Fruit fly (Drosophila melanogaster) whole organism, embryonic: ENCODE data around the gene CG11095.

Experiments used
- Aef1 ChIP-seq: fragments of 200-800 bp; sonication (Bioruptor generic); IDR thresholded peaks from 3 replicates; pipeline ENCODE4 v1.3.6; 2022; ENCODE audit warnings: missing biosample characterization, missing genetic modification characterization
- Antp ChIP-seq: fragments of 200-800 bp; sonication (Bioruptor generic); optimal IDR thresholded peaks from 3 replicates; lab custom pipeline; 2016; ENCODE audit warnings: missing biosample characterization, missing genetic modification characterization
- Asciz ChIP-seq: fragments of 200-800 bp; sonication (Bioruptor generic); optimal IDR thresholded peaks from 2 replicates; lab custom pipeline; 2017; ENCODE audit warnings: missing biosample characterization, mild to moderate bottlenecking, missing genetic modification characterization, missing genetic modification reagents
- CG1024 ChIP-seq: fragments of 200-800 bp; sonication (Bioruptor generic); IDR thresholded peaks from 2 replicates; pipeline ENCODE4 v1.3.6; 2022; ENCODE audit warnings: missing biosample characterization, missing genetic modification characterization
- CG10462 ChIP-seq: fragments of 200-800 bp; sonication (Bioruptor generic); optimal IDR thresholded peaks from 2 replicates; lab custom pipeline; 2016; ENCODE audit warnings: missing biosample characterization, missing genetic modification characterization
- CG11085 ChIP-seq: fragments of 200-800 bp; sonication (Bioruptor generic); IDR thresholded peaks from 2 replicates; pipeline ENCODE4 v1.3.6; 2022; ENCODE audit warnings: missing biosample characterization, missing genetic modification characterization
- CG12219 ChIP-seq: fragments of 200-800 bp; sonication (Bioruptor generic); optimal IDR thresholded peaks from 3 replicates; lab custom pipeline; 2018; ENCODE audit warnings: missing biosample characterization, mild to moderate bottlenecking, missing genetic modification characterization
- CG15514 ChIP-seq: fragments of 200-800 bp; sonication (Bioruptor generic); optimal IDR thresholded peaks from 3 replicates; lab custom pipeline; 2017; ENCODE audit warnings: missing biosample characterization, missing genetic modification characterization, mild to moderate bottlenecking, moderate library complexity, missing genetic modification reagents
- CG17612 ChIP-seq: fragments of 200-800 bp; sonication (Bioruptor generic); IDR thresholded peaks from 2 replicates; pipeline ENCODE4 v1.3.6; 2022; ENCODE audit warnings: missing biosample characterization, missing genetic modification characterization
- CG30020 ChIP-seq: fragments of 200-800 bp; optimal IDR thresholded peaks from 2 replicates; lab custom pipeline; 2019; ENCODE audit warnings: missing biosample characterization, mild to moderate bottlenecking, missing genetic modification characterization, moderate library complexity
- CG4424 ChIP-seq: fragments of 200-800 bp; sonication (Bioruptor generic); optimal IDR thresholded peaks from 3 replicates; lab custom pipeline; 2016; ENCODE audit warnings: missing biosample characterization, missing genetic modification characterization
- CG4820 ChIP-seq: fragments of 200-800 bp; sonication (Bioruptor generic); optimal IDR thresholded peaks from 3 replicates; lab custom pipeline; 2016; ENCODE audit warnings: missing biosample characterization, missing genetic modification characterization
- CG5245 ChIP-seq: fragments of 200-800 bp; sonication (Bioruptor generic); optimal IDR thresholded peaks from 3 replicates; lab custom pipeline; 2016; ENCODE audit warnings: missing biosample characterization, missing genetic modification characterization
- CG7745 ChIP-seq: fragments of 200-800 bp; sonication (Bioruptor generic); optimal IDR thresholded peaks from 2 replicates; lab custom pipeline; 2018; ENCODE audit warnings: missing biosample characterization, mild to moderate bottlenecking, missing genetic modification characterization, moderate library complexity
- CG9797 ChIP-seq: fragments of 200-800 bp; sonication (Bioruptor generic); optimal IDR thresholded peaks from 3 replicates; lab custom pipeline; 2018; ENCODE audit warnings: missing biosample characterization, mild to moderate bottlenecking, missing genetic modification characterization
- Dref ChIP-seq: fragments of 200-800 bp; sonication (Bioruptor generic); IDR thresholded peaks from 2 replicates; pipeline ENCODE4 v1.3.6; 2022; ENCODE audit warnings: missing biosample characterization, missing genetic modification characterization
- Ets97D ChIP-seq: fragments of 200-800 bp; sonication (Bioruptor generic); optimal IDR thresholded peaks from 3 replicates; lab custom pipeline; 2016; ENCODE audit warnings: missing biosample characterization, missing genetic modification characterization
- Fer1 ChIP-seq: fragments of 200-800 bp; sonication (Bioruptor generic); optimal IDR thresholded peaks from 2 replicates; lab custom pipeline; 2017; ENCODE audit warnings: missing biosample characterization, mild to moderate bottlenecking, missing genetic modification characterization
- Gug ChIP-seq: fragments of 200-800 bp; sonication (Bioruptor generic); IDR thresholded peaks from 4 replicates; pipeline ENCODE4 v1.3.6; 2022; ENCODE audit warnings: missing biosample characterization, missing genetic modification characterization
- HmgZ ChIP-seq: fragments of 200-800 bp; sonication (Bioruptor generic); optimal IDR thresholded peaks from 2 replicates; lab custom pipeline; 2018; ENCODE audit warnings: missing biosample characterization, mild to moderate bottlenecking, missing genetic modification characterization
- Hr39 ChIP-seq: fragments of >200 bp; optimal IDR thresholded peaks from 2 replicates; lab custom pipeline; 2017
- Hr78 ChIP-seq, 2 experiments: fragments of 200-800 bp in 1 of 2; fragments of >200 bp in 1 of 2; sonication (Bioruptor generic) in 1 of 2; optimal IDR thresholded peaks; 2 replicates each; lab custom pipeline; 2017 to 2019; ENCODE audit warnings: missing biosample characterization in 2 of 2, missing genetic modification characterization in 2 of 2, mild to moderate bottlenecking in 1 of 2, moderate library complexity in 1 of 2
- NFAT ChIP-seq: fragments of 200-800 bp; sonication (Bioruptor generic); IDR thresholded peaks from 2 replicates; pipeline ENCODE4 v1.3.6; 2022; ENCODE audit warnings: missing biosample characterization, missing genetic modification characterization
- Nf-YB ChIP-seq: fragments of 200-800 bp; sonication (Bioruptor generic); optimal IDR thresholded peaks from 3 replicates; lab custom pipeline; 2019; ENCODE audit warnings: missing biosample characterization, mild to moderate bottlenecking, missing genetic modification characterization, moderate library complexity
- Xbp1 ChIP-seq: fragments of 200-800 bp; sonication (Bioruptor generic); optimal IDR thresholded peaks from 3 replicates; lab custom pipeline; 2016; ENCODE audit warnings: missing biosample characterization, mild to moderate bottlenecking, missing genetic modification characterization
- YL-1 ChIP-seq: fragments of 200-800 bp; sonication (Bioruptor generic); optimal IDR thresholded peaks from 3 replicates; lab custom pipeline; 2017; ENCODE audit warnings: missing biosample characterization, mild to moderate bottlenecking, missing genetic modification characterization
- ato ChIP-seq: fragments of 200-800 bp; sonication (Bioruptor generic); IDR thresholded peaks from 2 replicates; pipeline ENCODE4 v1.3.6; 2022; ENCODE audit warnings: missing biosample characterization, missing genetic modification characterization; ENCODE audit not compliant: partially characterized antibody
- chif ChIP-seq, 2 experiments: fragments of 200-800 bp; sonication (Bioruptor generic); optimal IDR thresholded peaks; 3 replicates each; lab custom pipeline; 2016; ENCODE audit warnings: missing biosample characterization in 2 of 2, missing genetic modification characterization in 2 of 2
- chinmo ChIP-seq: fragments of 200-800 bp; sonication (Bioruptor generic); IDR thresholded peaks from 4 replicates; pipeline ENCODE4 v1.3.6; 2022; ENCODE audit warnings: missing biosample characterization, missing genetic modification characterization; ENCODE audit not compliant: partially characterized antibody
- danr ChIP-seq: fragments of 200-800 bp; sonication (Bioruptor generic); IDR thresholded peaks from 2 replicates; pipeline ENCODE4 v1.3.6; 2022; ENCODE audit warnings: missing biosample characterization, missing genetic modification characterization
- fd102C ChIP-seq: fragments of 200-800 bp; sonication (Bioruptor generic); optimal IDR thresholded peaks from 2 replicates; lab custom pipeline; 2018; ENCODE audit warnings: missing biosample characterization, mild to moderate bottlenecking, missing genetic modification characterization, moderate library complexity
- ftz-f1 ChIP-seq: fragments of 200-800 bp; sonication (Bioruptor generic); optimal IDR thresholded peaks from 2 replicates; lab custom pipeline; 2016; ENCODE audit warnings: missing biosample characterization, missing genetic modification characterization
- hbn ChIP-seq: fragments of 200-800 bp; sonication (Bioruptor generic); IDR thresholded peaks from 2 replicates; pipeline ENCODE4 v1.3.6; 2022; ENCODE audit warnings: missing biosample characterization, missing genetic modification characterization; ENCODE audit not compliant: partially characterized antibody
- hkb ChIP-seq, 2 experiments: fragments of 200-800 bp in 1 of 2; fragments of >200 bp in 1 of 2; sonication (Bioruptor generic) in 1 of 2; IDR thresholded peaks in 1 of 2; optimal IDR thresholded peaks in 1 of 2; 2 replicates each; pipeline versions ENCODE4 v1.3.6 to Lab custom; 2017 to 2022; ENCODE audit warnings: missing biosample characterization in 1 of 2, missing genetic modification characterization in 1 of 2
- nom ChIP-seq: fragments of 200-800 bp; sonication (Bioruptor generic); optimal IDR thresholded peaks from 2 replicates; lab custom pipeline; 2017; ENCODE audit warnings: missing biosample characterization, missing genetic modification characterization, mild to moderate bottlenecking, moderate library complexity, missing genetic modification reagents
- odd ChIP-seq: fragments of 200-800 bp; sonication (Bioruptor generic); optimal IDR thresholded peaks from 2 replicates; lab custom pipeline; 2017; ENCODE audit warnings: missing biosample characterization, mild to moderate bottlenecking, missing genetic modification characterization
- onecut ChIP-seq: fragments of 200-800 bp; sonication (Bioruptor generic); IDR thresholded peaks from 2 replicates; pipeline ENCODE4 v1.3.6; 2022; ENCODE audit warnings: missing biosample characterization, missing genetic modification characterization
- pfk ChIP-seq: fragments of 200-800 bp; sonication (Bioruptor generic); optimal IDR thresholded peaks from 2 replicates; lab custom pipeline; 2018; ENCODE audit warnings: missing biosample characterization, mild to moderate bottlenecking, missing genetic modification characterization, moderate library complexity
- prd ChIP-seq, 3 experiments: fragments of >200 bp in 2 of 3; fragments of 200-800 bp in 1 of 3; sonication (Bioruptor generic) in 1 of 3; optimal IDR thresholded peaks in 2 of 3; IDR thresholded peaks in 1 of 3; 2 replicates in 2 of 3; 3 replicates in 1 of 3; pipeline versions ENCODE4 v1.3.6 to Lab custom; 2017 to 2022; ENCODE audit warnings: missing biosample characterization in 1 of 3, missing genetic modification characterization in 1 of 3
- sd ChIP-seq: fragments of 200-800 bp; sonication (Bioruptor generic); optimal IDR thresholded peaks from 3 replicates; lab custom pipeline; 2018; ENCODE audit warnings: missing biosample characterization, mild to moderate bottlenecking, missing genetic modification characterization, moderate library complexity
- slp2 ChIP-seq: fragments of 200-800 bp; sonication (Bioruptor generic); optimal IDR thresholded peaks from 2 replicates; lab custom pipeline; 2016; ENCODE audit warnings: missing biosample characterization, missing genetic modification characterization
- stwl ChIP-seq: fragments of 200-800 bp; sonication (Bioruptor generic); optimal IDR thresholded peaks from 3 replicates; lab custom pipeline; 2018; ENCODE audit warnings: missing biosample characterization, mild to moderate bottlenecking, missing genetic modification characterization, moderate library complexity
- tgo ChIP-seq: fragments of 200-800 bp; sonication (Bioruptor generic); IDR thresholded peaks from 3 replicates; pipeline ENCODE4 v1.3.6; 2022; ENCODE audit warnings: missing biosample characterization, missing genetic modification characterization
- tio ChIP-seq: fragments of 200-800 bp; sonication (Bioruptor generic); optimal IDR thresholded peaks from 2 replicates; lab custom pipeline; 2017; ENCODE audit warnings: missing biosample characterization, missing genetic modification characterization, inconsistent platforms
- tna ChIP-seq: fragments of 200-800 bp; sonication (Bioruptor generic); IDR thresholded peaks from 2 replicates; pipeline ENCODE4 v1.3.6; 2022; ENCODE audit warnings: missing biosample characterization, missing genetic modification characterization; ENCODE audit not compliant: partially characterized antibody
- trem ChIP-seq: fragments of 200-800 bp; optimal IDR thresholded peaks from 3 replicates; lab custom pipeline; 2019; ENCODE audit warnings: missing biosample characterization, mild to moderate bottlenecking, missing genetic modification characterization, moderate library complexity
- ttk ChIP-seq: fragments of 200-800 bp; sonication (Bioruptor generic); IDR thresholded peaks from 2 replicates; pipeline ENCODE4 v2.1.2; 2022; ENCODE audit warnings: missing biosample characterization, missing genetic modification characterization
- twi ChIP-seq: fragments of 200-800 bp; optimal IDR thresholded peaks from 2 replicates; lab custom pipeline; 2019; ENCODE audit warnings: missing biosample characterization, mild to moderate bottlenecking, missing genetic modification characterization, moderate library complexity
- unpg ChIP-seq: fragments of 200-800 bp; sonication (Bioruptor generic); optimal IDR thresholded peaks from 3 replicates; lab custom pipeline; 2018; ENCODE audit warnings: missing biosample characterization, mild to moderate bottlenecking, missing genetic modification characterization, moderate library complexity
- usp ChIP-seq: fragments of >200 bp; optimal IDR thresholded peaks from 2 replicates; lab custom pipeline; 2017; ENCODE audit warnings: missing biosample characterization, missing genetic modification characterization

CG11095 gene

DNA sequence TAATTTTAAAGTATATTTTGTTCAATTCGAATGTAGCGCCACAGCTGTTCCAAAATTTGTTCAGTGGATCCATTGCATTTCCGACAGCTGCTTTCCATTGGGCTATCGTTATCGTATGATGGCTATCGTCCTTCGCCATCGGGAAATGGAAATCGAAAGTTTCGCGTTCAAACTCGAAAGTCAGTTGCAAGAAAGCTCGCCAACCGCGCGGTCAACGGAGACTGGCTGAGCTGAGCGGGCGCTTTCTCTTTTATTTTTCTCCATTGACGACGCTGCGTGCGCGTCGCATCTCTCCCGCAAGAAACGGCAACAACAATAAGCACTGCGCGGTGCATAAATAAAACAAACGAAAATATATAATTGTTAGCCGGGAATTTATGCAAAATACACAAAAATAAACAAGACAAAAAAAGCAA lies 27.9 kb upstream of the CG11095 start, which contains the start of gene inaE (continued):
- TF ChIP-seq Asciz (GFP tag; lab: Kevin White, UChicago) (no peak), CG30020 (tag; lab: Kevin White, UChicago) (peak; percentile 72), CG12219 (GFP tag; lab: Kevin White, UChicago) (no peak), Antp (GFP tag; lab: Kevin White, UChicago) (no peak), odd (GFP tag; lab: Kevin White, UChicago) (no peak), unpg (no peak), CG15514 (GFP tag; lab: Kevin White, UChicago) (peak; percentile 79), CG7745 (tag; lab: Kevin White, UChicago) (no peak), Aef1 (GFP tag; lab: Robert Waterston, UW) (no peak), tgo (no peak), fd102C (GFP tag; lab: Kevin White, UChicago) (no peak), stwl (tag; lab: Kevin White, UChicago) (peak; percentile 69), HmgZ (peak; percentile 26), ato (peak; percentile 53), sd (tag; lab: Kevin White, UChicago) (no peak), Fer1 (GFP tag; lab: Kevin White, UChicago) (peak; percentile 36), usp (GFP tag; lab: Kevin White, UChicago) (no peak), CG17612 (GFP tag; lab: Robert Waterston, UW) (no peak), ftz-f1 (GFP tag; lab: Kevin White, UChicago) (peak; percentile 88), tna (GFP tag; lab: Robert Waterston, UW) (peak; percentile 66), CG1024 (GFP tag; lab: Robert Waterston, UW) (peak; percentile 45; the same call in 1 of the 2 replicates), chinmo (GFP tag; lab: Robert Waterston, UW) (0 out of 4 replicates have a peak, but pooled peaks have one; percentile 63), Ets97D (GFP tag; lab: Kevin White, UChicago) (peak; percentile 64), CG11085 (GFP tag; lab: Robert Waterston, UW) (no peak), YL-1 (GFP tag; lab: Kevin White, UChicago) (peak; percentile 4), CG4424 (GFP tag; lab: Kevin White, UChicago) (no peak), Gug (GFP tag; lab: Robert Waterston, UW) (no peak), chif (GFP tag; optimal IDR thresholded peaks at IDR 0.05; lab: Kevin White, UChicago) (no peak), Hr39 (no peak), onecut (GFP tag; lab: Robert Waterston, UW) (peak; percentile 13; the same call in 1 of the 2 replicates), ttk (GFP tag; lab: Robert Waterston, UW) (no peak), hbn (GFP tag; lab: Robert Waterston, UW) (no peak), CG4820 (GFP tag; lab: Kevin White, UChicago) (no peak), Dref (peak; percentile 86), hkb (optimal IDR thresholded peaks at IDR 0.05; lab: Kevin White, UChicago) (no peak), hkb (GFP tag; IDR thresholded peaks at IDR 0.05; lab: Robert Waterston, UW) (0 out of 2 replicates have a peak, but pooled peaks have one; percentile 32), nom (GFP tag; lab: Kevin White, UChicago) (peak; percentile 23), CG5245 (GFP tag; lab: Kevin White, UChicago) (no peak), CG10462 (GFP tag; lab: Kevin White, UChicago) (no peak), trem (peak; percentile 32), NFAT (GFP tag; lab: Robert Waterston, UW) (no peak), CG9797 (GFP tag; lab: Kevin White, UChicago) (peak; percentile 18), tio (GFP tag; lab: Kevin White, UChicago) (no peak), pfk (GFP tag; lab: Kevin White, UChicago) (no peak), Hr78 (GFP tag; optimal IDR thresholded peaks at IDR 0.05; lab: Kevin White, UChicago) (no peak), twi (no peak), slp2 (GFP tag; lab: Kevin White, UChicago) (no peak), Xbp1 (GFP tag; lab: Kevin White, UChicago) (no peak), Nf-YB (GFP tag; lab: Kevin White, UChicago) (no peak), danr (GFP tag; lab: Robert Waterston, UW) (no peak), prd (optimal IDR thresholded peaks at IDR 0.05; lab: Kevin White, UChicago) (no peak), prd (GFP tag; IDR thresholded peaks at IDR 0.05; lab: Robert Waterston, UW) (no peak)
